Fruit fly (Drosophila melanogaster) whole organism, embryonic: Measurements from ENCODE around the gene Ssk.
A peak's percentile ranks its signal among the peaks of the same experiment; 100 is the strongest.

ENCODE experiments used
- Bdp1 ChIP-seq: fragments of 200-800 bp; sonication (Bioruptor generic); optimal IDR thresholded peaks from 3 replicates; lab custom pipeline; 2016; ENCODE audit warnings: missing biosample characterization, missing genetic modification characterization
- CG12104 ChIP-seq: fragments of 200-800 bp; sonication (Bioruptor generic); optimal IDR thresholded peaks from 3 replicates; lab custom pipeline; 2016; ENCODE audit warnings: missing biosample characterization, missing genetic modification characterization
- CG12391 ChIP-seq: fragments of 200-800 bp; sonication (Bioruptor generic); optimal IDR thresholded peaks from 3 replicates; lab custom pipeline; 2018; ENCODE audit warnings: missing biosample characterization, mild to moderate bottlenecking, missing genetic modification characterization, moderate library complexity
- CG14014 ChIP-seq: fragments of 200-800 bp; sonication (Bioruptor generic); IDR thresholded peaks from 2 replicates; pipeline ENCODE4 v1.3.6; 2022; ENCODE audit warnings: missing biosample characterization, missing genetic modification characterization
- CG15514 ChIP-seq: fragments of 200-800 bp; sonication (Bioruptor generic); optimal IDR thresholded peaks from 3 replicates; lab custom pipeline; 2017; ENCODE audit warnings: missing biosample characterization, missing genetic modification characterization, mild to moderate bottlenecking, moderate library complexity, missing genetic modification reagents
- CG16779 ChIP-seq: fragments of 200-800 bp; sonication (Bioruptor generic); IDR thresholded peaks from 2 replicates; pipeline ENCODE4 v1.3.6; 2022; ENCODE audit warnings: missing biosample characterization, missing genetic modification characterization
- CG17385 ChIP-seq: fragments of 200-800 bp; sonication (Bioruptor generic); optimal IDR thresholded peaks from 3 replicates; lab custom pipeline; 2018; ENCODE audit warnings: missing biosample characterization, mild to moderate bottlenecking, missing genetic modification characterization
- CG2116 ChIP-seq: fragments of 200-800 bp; sonication (Bioruptor generic); optimal IDR thresholded peaks from 3 replicates; lab custom pipeline; 2018; ENCODE audit warnings: missing biosample characterization, mild to moderate bottlenecking, missing genetic modification characterization
- CG2129 ChIP-seq: fragments of 200-800 bp; sonication (Bioruptor generic); IDR thresholded peaks from 2 replicates; pipeline ENCODE4 v1.3.6; 2022; ENCODE audit warnings: missing biosample characterization, missing genetic modification characterization; ENCODE audit not compliant: partially characterized antibody
- CG2678 ChIP-seq: fragments of 200-800 bp; sonication (Bioruptor generic); optimal IDR thresholded peaks from 3 replicates; lab custom pipeline; 2019; ENCODE audit warnings: missing biosample characterization, mild to moderate bottlenecking, missing genetic modification characterization, moderate library complexity
- CG3407 ChIP-seq: fragments of 200-800 bp; sonication (Bioruptor generic); optimal IDR thresholded peaks from 2 replicates; lab custom pipeline; 2018; ENCODE audit warnings: missing biosample characterization, mild to moderate bottlenecking, missing genetic modification characterization
- CG34376 ChIP-seq: fragments of 200-800 bp; sonication (Bioruptor generic); optimal IDR thresholded peaks from 2 replicates; lab custom pipeline; 2018; ENCODE audit warnings: missing biosample characterization, mild to moderate bottlenecking, missing genetic modification characterization
- CG4328 ChIP-seq: fragments of 200-800 bp; sonication (Bioruptor generic); optimal IDR thresholded peaks from 3 replicates; lab custom pipeline; 2017; ENCODE audit warnings: missing biosample characterization, missing genetic modification reagents, missing genetic modification characterization
- CG7987 ChIP-seq: fragments of 200-800 bp; sonication (Bioruptor generic); optimal IDR thresholded peaks from 2 replicates; lab custom pipeline; 2018; ENCODE audit warnings: missing biosample characterization, mild to moderate bottlenecking, missing genetic modification characterization, moderate library complexity
- CG8359 ChIP-seq: fragments of 200-800 bp; sonication (Bioruptor generic); optimal IDR thresholded peaks from 2 replicates; lab custom pipeline; 2017; ENCODE audit warnings: missing biosample characterization, mild to moderate bottlenecking, missing genetic modification characterization, borderline replicate concordance
- CG8924 ChIP-seq: fragments of 200-800 bp; optimal IDR thresholded peaks from 3 replicates; lab custom pipeline; 2019; ENCODE audit warnings: missing biosample characterization, mild to moderate bottlenecking, missing genetic modification characterization, moderate library complexity
- CTCF ChIP-seq: fragments of 200-800 bp; sonication (Bioruptor generic); optimal IDR thresholded peaks from 2 replicates; lab custom pipeline; 2017; ENCODE audit warnings: missing biosample characterization, mild to moderate bottlenecking, missing genetic modification characterization, moderate library complexity
- Chrac-16 ChIP-seq: fragments of 200-800 bp; sonication (Bioruptor generic); optimal IDR thresholded peaks from 3 replicates; lab custom pipeline; 2016; ENCODE audit warnings: missing biosample characterization, missing genetic modification characterization
- CkIIα-i1 ChIP-seq: fragments of 200-800 bp; sonication (Bioruptor generic); IDR thresholded peaks from 2 replicates; pipeline ENCODE4 v1.3.6; 2022; ENCODE audit warnings: missing biosample characterization, missing genetic modification characterization
- CoRest ChIP-seq: fragments of 200-800 bp; sonication (Bioruptor generic); optimal IDR thresholded peaks from 3 replicates; lab custom pipeline; 2018; ENCODE audit warnings: missing biosample characterization, mild to moderate bottlenecking, missing genetic modification characterization, moderate library complexity
- Hand ChIP-seq: fragments of 200-800 bp; sonication (Bioruptor generic); optimal IDR thresholded peaks from 2 replicates; lab custom pipeline; 2017; ENCODE audit warnings: mild to moderate bottlenecking, missing biosample characterization, missing genetic modification reagents, missing genetic modification characterization
- Jarid2 ChIP-seq: fragments of 200-800 bp; sonication (Bioruptor generic); optimal IDR thresholded peaks from 3 replicates; lab custom pipeline; 2017; ENCODE audit warnings: mild to moderate bottlenecking, missing biosample characterization, missing genetic modification reagents, missing genetic modification characterization
- Meics ChIP-seq: fragments of 200-800 bp; sonication (Bioruptor generic); optimal IDR thresholded peaks from 2 replicates; lab custom pipeline; 2017; ENCODE audit warnings: missing biosample characterization, mild to moderate bottlenecking, missing genetic modification characterization
- Rfx ChIP-seq: fragments of 200-800 bp; sonication (Bioruptor generic); IDR thresholded peaks from 2 replicates; pipeline ENCODE4 v1.3.6; 2022; ENCODE audit warnings: missing biosample characterization, missing genetic modification characterization
- Trl ChIP-seq, 3 experiments: fragments of >200 bp in 2 of 3; fragments of 200-800 bp in 1 of 3; sonication (Bioruptor generic) in 1 of 3; optimal IDR thresholded peaks; 2 replicates in 1 of 3; 3 replicates in 2 of 3; lab custom pipeline; 2016 to 2017; ENCODE audit warnings: missing biosample characterization in 1 of 3, missing genetic modification characterization in 1 of 3
- Vsx1 ChIP-seq: fragments of 200-800 bp; sonication (Bioruptor generic); optimal IDR thresholded peaks from 2 replicates; lab custom pipeline; 2017; ENCODE audit warnings: missing biosample characterization, mild to moderate bottlenecking, missing genetic modification characterization, missing genetic modification reagents
- ac ChIP-seq: fragments of 200-800 bp; sonication (Bioruptor generic); optimal IDR thresholded peaks from 3 replicates; lab custom pipeline; 2017; ENCODE audit warnings: missing biosample characterization, mild to moderate bottlenecking, missing genetic modification characterization
- corto ChIP-seq: fragments of 200-800 bp; sonication (Bioruptor generic); optimal IDR thresholded peaks from 2 replicates; lab custom pipeline; 2016; ENCODE audit warnings: missing biosample characterization, mild to moderate bottlenecking, missing genetic modification characterization, moderate library complexity
- cwo ChIP-seq: fragments of 200-800 bp; sonication (Bioruptor generic); optimal IDR thresholded peaks from 3 replicates; lab custom pipeline; 2017; ENCODE audit warnings: missing biosample characterization, missing genetic modification characterization, mild to moderate bottlenecking, moderate library complexity, missing genetic modification reagents
- emc ChIP-seq: fragments of 200-800 bp; sonication (Bioruptor generic); optimal IDR thresholded peaks from 2 replicates; lab custom pipeline; 2016; ENCODE audit warnings: missing biosample characterization, missing genetic modification characterization
- ewg ChIP-seq: fragments of 200-800 bp; sonication (Bioruptor generic); optimal IDR thresholded peaks from 3 replicates; lab custom pipeline; 2017; ENCODE audit warnings: mild to moderate bottlenecking, missing biosample characterization, missing genetic modification reagents, missing genetic modification characterization
- fd102C ChIP-seq: fragments of 200-800 bp; sonication (Bioruptor generic); optimal IDR thresholded peaks from 2 replicates; lab custom pipeline; 2018; ENCODE audit warnings: missing biosample characterization, mild to moderate bottlenecking, missing genetic modification characterization, moderate library complexity
- gem ChIP-seq: fragments of 200-800 bp; sonication (Bioruptor generic); optimal IDR thresholded peaks from 2 replicates; lab custom pipeline; 2019; ENCODE audit warnings: missing biosample characterization, mild to moderate bottlenecking, missing genetic modification characterization, moderate library complexity
- grau ChIP-seq: fragments of 200-800 bp; optimal IDR thresholded peaks from 3 replicates; lab custom pipeline; 2019; ENCODE audit warnings: missing biosample characterization, mild to moderate bottlenecking, missing genetic modification characterization, moderate library complexity
- hkb ChIP-seq, 2 experiments: fragments of 200-800 bp in 1 of 2; fragments of >200 bp in 1 of 2; sonication (Bioruptor generic) in 1 of 2; IDR thresholded peaks in 1 of 2; optimal IDR thresholded peaks in 1 of 2; 2 replicates each; pipeline versions ENCODE4 v1.3.6 to Lab custom; 2017 to 2022; ENCODE audit warnings: missing biosample characterization in 1 of 2, missing genetic modification characterization in 1 of 2
- lab ChIP-seq: fragments of 200-800 bp; sonication (Bioruptor generic); optimal IDR thresholded peaks from 3 replicates; lab custom pipeline; 2017; ENCODE audit warnings: missing biosample characterization, missing genetic modification characterization, mild to moderate bottlenecking, moderate library complexity, missing genetic modification reagents
- mam ChIP-seq: fragments of 200-800 bp; sonication (Bioruptor generic); optimal IDR thresholded peaks from 3 replicates; lab custom pipeline; 2016; ENCODE audit warnings: missing biosample characterization, missing genetic modification characterization
- sd ChIP-seq: fragments of 200-800 bp; sonication (Bioruptor generic); optimal IDR thresholded peaks from 3 replicates; lab custom pipeline; 2018; ENCODE audit warnings: missing biosample characterization, mild to moderate bottlenecking, missing genetic modification characterization, moderate library complexity
- seq ChIP-seq: fragments of 200-800 bp; sonication (Bioruptor generic); IDR thresholded peaks from 2 replicates; pipeline ENCODE4 v1.3.6; 2022; ENCODE audit warnings: missing biosample characterization, missing genetic modification characterization
- slbo ChIP-seq: fragments of 200-800 bp; sonication (Bioruptor generic); IDR thresholded peaks from 2 replicates; pipeline ENCODE4 v1.3.6; 2022; ENCODE audit warnings: missing biosample characterization, missing genetic modification characterization
- sr ChIP-seq: fragments of 200-800 bp; sonication (Bioruptor generic); IDR thresholded peaks from 3 replicates; pipeline ENCODE4 v1.3.6; 2022; ENCODE audit warnings: missing biosample characterization, missing genetic modification characterization
- stc ChIP-seq: fragments of 200-800 bp; sonication (Bioruptor generic); IDR thresholded peaks from 2 replicates; pipeline ENCODE4 v1.3.6; 2022; ENCODE audit warnings: missing biosample characterization, missing genetic modification characterization
- stwl ChIP-seq: fragments of 200-800 bp; sonication (Bioruptor generic); optimal IDR thresholded peaks from 3 replicates; lab custom pipeline; 2018; ENCODE audit warnings: missing biosample characterization, mild to moderate bottlenecking, missing genetic modification characterization, moderate library complexity
- sug ChIP-seq: fragments of 200-800 bp; optimal IDR thresholded peaks from 2 replicates; lab custom pipeline; 2019; ENCODE audit warnings: missing biosample characterization, mild to moderate bottlenecking, missing genetic modification characterization, moderate library complexity
- tna ChIP-seq: fragments of 200-800 bp; sonication (Bioruptor generic); IDR thresholded peaks from 2 replicates; pipeline ENCODE4 v1.3.6; 2022; ENCODE audit warnings: missing biosample characterization, missing genetic modification characterization; ENCODE audit not compliant: partially characterized antibody
- tup ChIP-seq: fragments of 200-800 bp; sonication (Bioruptor generic); optimal IDR thresholded peaks from 2 replicates; lab custom pipeline; 2016; ENCODE audit warnings: missing biosample characterization, mild to moderate bottlenecking, missing genetic modification characterization, moderate library complexity
- unpg ChIP-seq: fragments of 200-800 bp; sonication (Bioruptor generic); optimal IDR thresholded peaks from 3 replicates; lab custom pipeline; 2018; ENCODE audit warnings: missing biosample characterization, mild to moderate bottlenecking, missing genetic modification characterization, moderate library complexity
- vnd ChIP-seq: fragments of 200-800 bp; sonication (Bioruptor generic); IDR thresholded peaks from 3 replicates; pipeline ENCODE4 v1.3.6; 2022; ENCODE audit warnings: missing biosample characterization, missing genetic modification characterization; ENCODE audit not compliant: partially characterized antibody
- wdn ChIP-seq: fragments of 200-800 bp; sonication (Bioruptor generic); IDR thresholded peaks from 2 replicates; pipeline ENCODE4 v1.3.6; 2022; ENCODE audit warnings: missing biosample characterization, missing genetic modification characterization

Ssk gene

dm6 chr3L:20221412-20221864 is 33.1 kb downstream of the Ssk start, which contains the start of gene CG17145 (continued):
- TF ChIP-seq CG7987 (GFP tag; lab: Kevin White, UChicago) (no peak), CG14014 (GFP tag; lab: Robert Waterston, UW) (no peak; the same call in 1 of the 2 replicates), CG12104 (GFP tag; lab: Kevin White, UChicago) (peak; percentile 15), slbo (GFP tag; lab: Robert Waterston, UW) (no peak), unpg (GFP tag; lab: Kevin White, UChicago) (no peak), ewg (GFP tag; lab: Kevin White, UChicago) (no peak), Hand (GFP tag; lab: Kevin White, UChicago) (peak; percentile 50), tna (GFP tag; lab: Robert Waterston, UW) (no peak), CG4328 (GFP tag; lab: Kevin White, UChicago) (no peak), mam (no peak), tup (GFP tag; lab: Kevin White, UChicago) (no peak), Meics (GFP tag; lab: Kevin White, UChicago) (peak; percentile 51), CG8359 (no peak), CkIIα-i1 (GFP tag; lab: Robert Waterston, UW) (no peak), grau (peak; percentile 64), CG12391 (tag; lab: Kevin White, UChicago) (peak; percentile 9), sd (peak; percentile 18), Trl (optimal IDR thresholded peaks at IDR 0.05; lab: Kevin White, UChicago) (no peak), Trl (GFP tag; optimal IDR thresholded peaks at IDR 0.05; lab: Kevin White, UChicago) (no peak), gem (tag; lab: Kevin White, UChicago) (peak; percentile 60), CoRest (peak; percentile 52), hkb (optimal IDR thresholded peaks at IDR 0.05; lab: Kevin White, UChicago) (no peak), hkb (GFP tag; IDR thresholded peaks at IDR 0.05; lab: Robert Waterston, UW) (no peak), CG15514 (GFP tag; lab: Kevin White, UChicago) (peak; percentile 27), sug (peak; percentile 46), CG16779 (no peak), emc (no peak), Bdp1 (GFP tag; lab: Kevin White, UChicago) (no peak), stwl (tag; lab: Kevin White, UChicago) (no peak), wdn (GFP tag; lab: Robert Waterston, UW) (no peak), lab (GFP tag; lab: Kevin White, UChicago) (peak; percentile 68), CG2116 (GFP tag; lab: Kevin White, UChicago) (no peak), fd102C (GFP tag; lab: Kevin White, UChicago) (no peak), CG3407 (GFP tag; lab: Kevin White, UChicago) (no peak), Rfx (GFP tag; lab: Robert Waterston, UW) (0 out of 2 replicates have a peak, but pooled peaks have one; percentile 28), Jarid2 (no peak), stc (GFP tag; lab: Robert Waterston, UW) (no peak), CTCF (GFP tag; lab: Kevin White, UChicago) (no peak), CG2678 (tag; lab: Kevin White, UChicago) (peak; percentile 63), Vsx1 (GFP tag; lab: Kevin White, UChicago) (no peak), seq (GFP tag; lab: Robert Waterston, UW) (no peak), ac (GFP tag; lab: Kevin White, UChicago) (no peak), sr (GFP tag; lab: Robert Waterston, UW) (no peak), Chrac-16 (GFP tag; lab: Kevin White, UChicago) (no peak), CG2129 (GFP tag; lab: Robert Waterston, UW) (no peak), cwo (peak; percentile 56), CG8924 (peak; percentile 30), vnd (GFP tag; lab: Robert Waterston, UW) (no peak), CG34376 (GFP tag; lab: Kevin White, UChicago) (peak; percentile 40), corto (GFP tag; lab: Kevin White, UChicago) (no peak), CG17385 (GFP tag; lab: Kevin White, UChicago) (peak; percentile 39)
